Worm (Caenorhabditis elegans) whole organism, L4 larva: ENCODE results near the gene fbxa-2.

Experiments
- R02D3.7 ChIP-seq: fragments of 150-350 bp; sonication (generic microtip); optimal IDR thresholded peaks from 3 replicates; lab custom pipeline; 2014; ENCODE audit warnings: missing biosample characterization, missing genetic modification characterization
- ama-1 ChIP-seq: fragments of 150-350 bp; optimal IDR thresholded peaks from 2 replicates; lab custom pipeline; 2014; ENCODE audit warnings: inconsistent platforms, mixed read lengths
- fos-1 ChIP-seq: fragments of 150-350 bp; optimal IDR thresholded peaks from 2 replicates; lab custom pipeline; 2014; ENCODE audit warnings: missing biosample characterization, missing genetic modification characterization
- lin-1 ChIP-seq: fragments of 200-800 bp; sonication (Bioruptor generic); IDR thresholded peaks from 2 replicates; pipeline ENCODE4 v1.3.6; 2022; ENCODE audit warnings: missing genetic modification reagents, missing genetic modification characterization, missing compliant biosample characterization
- mep-1 ChIP-seq: fragments of 150-350 bp; sonication (generic microtip); optimal IDR thresholded peaks from 3 replicates; lab custom pipeline; 2014; ENCODE audit warnings: missing biosample characterization, missing genetic modification characterization
- unc-39 ChIP-seq: sonication (generic microtip); optimal IDR thresholded peaks from 2 replicates; lab custom pipeline; 2017; ENCODE audit warnings: missing biosample characterization, missing genetic modification characterization

DNA sequence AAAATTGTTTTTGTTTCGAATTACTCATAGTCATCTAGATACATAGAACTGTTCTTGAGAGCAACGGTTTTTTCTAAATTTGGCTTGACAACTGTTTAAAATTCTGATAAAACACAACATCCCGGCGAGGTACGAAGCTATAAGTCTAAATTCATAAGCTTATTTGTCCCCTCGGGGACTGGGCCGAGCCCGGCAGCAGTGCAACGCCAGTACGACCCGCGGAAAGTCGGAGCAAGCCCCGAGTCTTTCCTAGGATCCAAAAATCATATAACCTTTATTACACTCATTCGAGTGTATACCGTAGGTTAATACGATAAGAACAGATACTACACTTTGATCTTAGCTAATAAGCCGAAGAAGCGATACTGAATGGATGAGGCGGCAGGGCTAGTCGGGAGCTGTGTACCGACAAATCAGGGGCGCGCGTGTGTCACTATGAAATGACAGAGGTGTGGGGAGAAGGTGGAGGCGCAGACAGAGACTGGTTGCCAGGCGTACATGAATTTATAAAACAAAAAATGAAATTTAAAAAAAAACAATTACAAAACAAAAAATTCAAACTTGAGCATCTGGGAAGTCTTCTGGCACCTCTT is 43.8 kb downstream of the fbxa-2 start:
- no peak for TF ChIP-seq ama-1 (lab: Kevin White, UChicago)
- no peak for TF ChIP-seq R02D3.7 (tag; lab: Kevin White, UChicago)
- TF ChIP-seq mep-1 (tag; lab: Kevin White, UChicago): no peak
- no peak for TF ChIP-seq fos-1
- no peak for TF ChIP-seq unc-39 (tag; lab: Kevin White, UChicago)
- no peak for TF ChIP-seq lin-1
